Fruit fly (Drosophila melanogaster): ENCODE measurements around the gene Tpi.
A peak's percentile ranks its signal among the peaks of the same experiment; 100 is the strongest.

dm6 chr3R:30099341-30099871 is 35.0 kb downstream of the Tpi start:
- TF ChIP-seq Ets98B (GFP tag; IDR thresholded peaks at IDR 0.05) (peak; percentile 82; the same call in 1 of the 2 replicates), CG15710 (tag; optimal IDR thresholded peaks at IDR 0.05) (no peak), D1 (tag; optimal IDR thresholded peaks at IDR 0.05) (no peak), Pif1B (GFP tag; optimal IDR thresholded peaks at IDR 0.05) (peak; percentile 44), CG17806 (tag; optimal IDR thresholded peaks at IDR 0.05) (no peak), gl (tag; optimal IDR thresholded peaks at IDR 0.05) (no peak), CG12605 (GFP tag; IDR thresholded peaks at IDR 0.05) (peak; percentile 78), CG34367 (tag; optimal IDR thresholded peaks at IDR 0.05) (no peak), CG10348 (GFP tag; IDR thresholded peaks at IDR 0.05) (no peak), EcR (GFP tag; optimal IDR thresholded peaks at IDR 0.05) (peak; percentile 17), CG9948 (tag; optimal IDR thresholded peaks at IDR 0.05) (no peak), Pif1A (GFP tag; optimal IDR thresholded peaks at IDR 0.05) (no peak)
